Worm (Caenorhabditis elegans) whole organism, early embryonic: Measurements from ENCODE around the gene C11D2.7.

Experiments
- B0310.2 ChIP-seq: sonication (generic microtip); optimal IDR thresholded peaks from 2 replicates; lab custom pipeline; 2016; ENCODE audit warnings: mild to moderate bottlenecking, missing genetic modification characterization, missing compliant biosample characterization
- F13C5.2 ChIP-seq: sonication (generic microtip); optimal IDR thresholded peaks from 2 replicates; lab custom pipeline; 2017; ENCODE audit warnings: mild to moderate bottlenecking, missing genetic modification characterization, inconsistent platforms, missing compliant biosample characterization
- aly-1 ChIP-seq: sonication (generic microtip); optimal IDR thresholded peaks from 2 replicates; lab custom pipeline; 2016; ENCODE audit warnings: missing genetic modification characterization, missing compliant biosample characterization
- ama-1 ChIP-seq: fragments of 150-350 bp; optimal IDR thresholded peaks from 2 replicates; lab custom pipeline; 2014
- ceh-13 ChIP-seq: fragments of 200-800 bp; sonication (Bioruptor generic); optimal IDR thresholded peaks from 2 replicates; lab custom pipeline; 2018; ENCODE audit warnings: mild to moderate bottlenecking, missing genetic modification characterization, missing compliant biosample characterization
- ceh-36 ChIP-seq: sonication (generic microtip); optimal IDR thresholded peaks from 2 replicates; lab custom pipeline; 2016; ENCODE audit warnings: missing genetic modification characterization, inconsistent platforms, missing compliant biosample characterization
- ets-7 ChIP-seq: sonication (generic microtip); optimal IDR thresholded peaks from 2 replicates; lab custom pipeline; 2016; ENCODE audit warnings: missing genotype, missing genetic modification characterization, missing compliant biosample characterization
- flt-1 ChIP-seq: fragments of 200-800 bp; sonication (Bioruptor generic); IDR thresholded peaks from 2 replicates; pipeline ENCODE4 v1.3.6; 2022; ENCODE audit warnings: missing genetic modification characterization, missing compliant biosample characterization
- hmbx-1 ChIP-seq: sonication (generic microtip); optimal IDR thresholded peaks from 2 replicates; lab custom pipeline; 2016; ENCODE audit warnings: mild to moderate bottlenecking, missing genetic modification characterization, missing compliant biosample characterization
- hmg-4 ChIP-seq: fragments of 200-800 bp; sonication (Bioruptor generic); optimal IDR thresholded peaks from 2 replicates; lab custom pipeline; 2018; ENCODE audit warnings: mild to moderate bottlenecking, missing genetic modification characterization, missing compliant biosample characterization
- hnd-1 ChIP-seq: sonication (generic microtip); optimal IDR thresholded peaks from 2 replicates; lab custom pipeline; 2016; ENCODE audit warnings: missing genetic modification characterization, missing compliant biosample characterization
- pes-1 ChIP-seq: fragments of 200-800 bp; sonication (Bioruptor generic); IDR thresholded peaks from 2 replicates; pipeline ENCODE4 v1.3.6; 2022; ENCODE audit warnings: missing genetic modification reagents, missing genetic modification characterization, missing compliant biosample characterization
- scrt-1 ChIP-seq: fragments of 200-800 bp; sonication (Bioruptor generic); IDR thresholded peaks from 2 replicates; pipeline ENCODE4 v1.3.6; 2022; ENCODE audit warnings: missing genetic modification characterization, missing compliant biosample characterization
- sea-1 ChIP-seq: fragments of 200-800 bp; sonication (Bioruptor generic); conservative IDR thresholded peaks from 2 replicates; pipeline ENCODE4 v1.3.6; 2022; ENCODE audit warnings: missing genetic modification characterization, missing compliant biosample characterization
- tbx-11 ChIP-seq: fragments of 200-800 bp; sonication (Bioruptor generic); IDR thresholded peaks from 2 replicates; pipeline ENCODE4 v1.3.6; 2022; ENCODE audit warnings: missing genetic modification characterization, missing compliant biosample characterization
- tbx-37 ChIP-seq: fragments of 200-800 bp; sonication (Bioruptor generic); conservative IDR thresholded peaks from 2 replicates; pipeline ENCODE4 v1.3.6; 2022; ENCODE audit warnings: missing genetic modification reagents, missing genetic modification characterization, missing compliant biosample characterization
- tra-4 ChIP-seq: sonication (generic microtip); optimal IDR thresholded peaks from 2 replicates; lab custom pipeline; 2017; ENCODE audit warnings: missing genetic modification characterization, missing compliant biosample characterization

C11D2.7 gene

ce11 chrIV:6165787-6166186, 10.6 kb upstream of the C11D2.7 start:
- TF ChIP-seq scrt-1 (GFP tag; lab: Robert Waterston, UW): no peak
- no peak for TF ChIP-seq flt-1
- TF ChIP-seq hmbx-1 (tag; lab: Kevin White, UChicago): no peak
- TF ChIP-seq ceh-36 (tag; lab: Kevin White, UChicago): no peak
- TF ChIP-seq aly-1 (tag; lab: Kevin White, UChicago): no peak
- no peak for TF ChIP-seq hmg-4
- no peak for TF ChIP-seq F13C5.2 (tag; lab: Kevin White, UChicago)
- TF ChIP-seq ama-1: no peak
- TF ChIP-seq ets-7 (tag; lab: Kevin White, UChicago): no peak
- no peak for TF ChIP-seq tbx-37
- TF ChIP-seq B0310.2 (tag; lab: Kevin White, UChicago): no peak
- no peak for TF ChIP-seq tra-4 (tag; lab: Kevin White, UChicago)
- TF ChIP-seq ceh-13 (GFP tag; lab: Kevin White, UChicago): no peak
- no peak for TF ChIP-seq sea-1 (GFP tag; lab: Robert Waterston, UW)
- TF ChIP-seq hnd-1 (tag; lab: Kevin White, UChicago): no peak
- TF ChIP-seq tbx-11: no peak
- no peak for TF ChIP-seq pes-1 (GFP tag; lab: Robert Waterston, UW)

ce11 chrIV:6159616-6160015, 4.4 kb upstream of the C11D2.7 start:
- TF ChIP-seq ama-1: no peak
- no peak for TF ChIP-seq flt-1
- TF ChIP-seq tra-4 (tag; lab: Kevin White, UChicago): no peak
- no peak for TF ChIP-seq F13C5.2 (tag; lab: Kevin White, UChicago)
- no peak for TF ChIP-seq ceh-13 (GFP tag; lab: Kevin White, UChicago)
- TF ChIP-seq B0310.2 (tag; lab: Kevin White, UChicago): no peak
- no peak for TF ChIP-seq tbx-37
- no peak for TF ChIP-seq ets-7 (tag; lab: Kevin White, UChicago)
- TF ChIP-seq hnd-1 (tag; lab: Kevin White, UChicago): no peak
- no peak for TF ChIP-seq scrt-1 (GFP tag; lab: Robert Waterston, UW)
- no peak for TF ChIP-seq aly-1 (tag; lab: Kevin White, UChicago)
- TF ChIP-seq hmbx-1 (tag; lab: Kevin White, UChicago): no peak
- TF ChIP-seq hmg-4: no peak
- no peak for TF ChIP-seq ceh-36 (tag; lab: Kevin White, UChicago)
- no peak for TF ChIP-seq pes-1 (GFP tag; lab: Robert Waterston, UW)

DNA sequence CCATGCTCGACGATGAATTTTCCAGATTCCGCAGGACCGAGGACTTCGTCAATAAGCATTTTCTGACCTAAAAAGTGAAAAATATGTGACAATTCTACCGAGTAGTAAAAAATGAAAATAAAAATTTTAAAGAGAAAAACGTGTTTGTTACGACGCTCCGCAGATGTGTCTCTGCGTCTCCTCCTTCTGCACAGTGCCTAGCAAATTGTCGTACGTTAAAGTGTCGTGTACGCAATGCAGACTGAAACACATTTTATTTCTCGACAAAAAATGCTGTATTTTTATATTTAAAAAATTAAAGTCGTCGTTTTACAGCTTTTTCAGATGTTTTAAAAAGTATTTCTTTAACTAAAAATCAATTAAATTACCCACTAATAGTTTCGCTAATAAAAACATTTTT, 1.6 kb upstream of the C11D2.7 start, which contains the start of gene C11D2.4:
Gene C11D2.4, minus strand, starts transcription at position 128 of the 400 bp plus-strand sequence.
- no peak for TF ChIP-seq tbx-37
- no peak for TF ChIP-seq ets-7 (tag; lab: Kevin White, UChicago)
- TF ChIP-seq hnd-1 (tag; lab: Kevin White, UChicago): no peak
- no peak for TF ChIP-seq pes-1 (GFP tag; lab: Robert Waterston, UW)

DNA sequence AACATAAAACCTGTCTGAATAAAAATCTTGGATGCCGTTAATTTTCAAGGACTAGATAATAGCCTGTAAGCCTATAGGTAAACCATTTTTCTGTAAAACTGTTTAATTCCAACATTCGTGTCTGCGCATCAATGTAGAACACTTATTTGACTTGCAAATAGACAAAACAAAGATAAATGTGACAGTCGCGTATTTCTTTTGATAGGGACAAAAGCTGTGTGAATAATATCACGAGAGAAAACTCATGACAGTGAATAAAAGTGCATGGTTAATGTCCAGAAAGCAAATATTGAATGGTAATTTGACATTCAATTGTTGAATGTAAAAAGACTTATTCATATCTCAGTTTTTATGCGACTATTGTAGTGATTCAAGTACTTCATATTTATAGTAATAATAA, 3.7 kb downstream of the C11D2.7 start, which contains the start of gene C11D2.3:
Gene C11D2.3, plus strand, starts transcription at position 301 of the 400 bp plus-strand sequence.
- TF ChIP-seq hmbx-1 (tag; lab: Kevin White, UChicago): no peak
- TF ChIP-seq tra-4 (tag; lab: Kevin White, UChicago): no peak
- TF ChIP-seq ets-7 (tag; lab: Kevin White, UChicago): no peak
- TF ChIP-seq hnd-1 (tag; lab: Kevin White, UChicago): no peak
- no peak for TF ChIP-seq pes-1 (GFP tag; lab: Robert Waterston, UW)
- TF ChIP-seq B0310.2 (tag; lab: Kevin White, UChicago): no peak
- TF ChIP-seq tbx-11: no peak
- no peak for TF ChIP-seq flt-1
- no peak for TF ChIP-seq ama-1
- no peak for TF ChIP-seq ceh-36 (tag; lab: Kevin White, UChicago)
- TF ChIP-seq tbx-37: no peak

DNA sequence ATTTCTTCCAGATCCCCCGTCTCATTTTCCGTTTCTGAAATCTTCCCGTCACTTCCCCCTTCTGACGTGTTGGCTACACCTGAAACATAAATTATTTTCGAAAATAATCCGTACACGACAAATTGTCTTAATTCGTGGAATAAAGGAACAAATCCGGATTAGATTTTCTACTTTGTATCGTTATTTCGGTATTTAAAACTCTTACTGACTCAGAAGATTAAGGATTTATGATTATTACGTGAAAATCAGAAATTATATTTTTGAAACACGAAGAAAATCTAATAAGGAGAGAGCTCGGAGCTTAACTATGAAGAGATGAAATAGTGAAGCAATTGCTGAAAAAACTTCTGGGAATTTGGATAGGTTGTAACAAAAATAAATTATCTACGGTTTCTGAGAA, 5.8 kb downstream of the C11D2.7 start:
- TF ChIP-seq tbx-11 (no peak), F13C5.2 (tag; lab: Kevin White, UChicago) (no peak), hnd-1 (tag; lab: Kevin White, UChicago) (no peak)

- no peak for TF ChIP-seq tra-4 (tag; lab: Kevin White, UChicago)
- no peak for TF ChIP-seq aly-1 (tag; lab: Kevin White, UChicago)
- TF ChIP-seq hnd-1 (tag; lab: Kevin White, UChicago): no peak
- TF ChIP-seq pes-1 (GFP tag; lab: Robert Waterston, UW): no peak
- no peak for TF ChIP-seq ceh-36 (tag; lab: Kevin White, UChicago)
- TF ChIP-seq F13C5.2 (tag; lab: Kevin White, UChicago): no peak
- TF ChIP-seq hmbx-1 (tag; lab: Kevin White, UChicago): no peak
- no peak for TF ChIP-seq ceh-13 (GFP tag; lab: Kevin White, UChicago)
- no peak for TF ChIP-seq ets-7 (tag; lab: Kevin White, UChicago)
- no peak for TF ChIP-seq tbx-11
- no peak for TF ChIP-seq tbx-37
These were observed 9.2 kb downstream of the C11D2.7 start for ce11 chrIV:6145984-6146383.

- TF ChIP-seq ets-7 (tag; lab: Kevin White, UChicago) (no peak), F13C5.2 (tag; lab: Kevin White, UChicago) (no peak), ceh-13 (GFP tag; lab: Kevin White, UChicago) (no peak), B0310.2 (tag; lab: Kevin White, UChicago) (no peak), ama-1 (no peak), aly-1 (tag; lab: Kevin White, UChicago) (no peak), tbx-11 (no peak), hmbx-1 (tag; lab: Kevin White, UChicago) (no peak), hmg-4 (no peak), flt-1 (no peak), sea-1 (GFP tag; lab: Robert Waterston, UW) (no peak), pes-1 (GFP tag; lab: Robert Waterston, UW) (no peak), scrt-1 (GFP tag; lab: Robert Waterston, UW) (no peak), tra-4 (tag; lab: Kevin White, UChicago) (no peak), tbx-37 (no peak), ceh-36 (tag; lab: Kevin White, UChicago) (no peak), hnd-1 (tag; lab: Kevin White, UChicago) (no peak)
These were observed 14.5 kb downstream of the C11D2.7 start for ce11 chrIV:6140700-6141099.
